Worm (Caenorhabditis elegans) whole organism, L1 larva: Measurements from ENCODE around the gene F07C6.4.

Experiments used
- aly-2 ChIP-seq: fragments of 150-350 bp; optimal IDR thresholded peaks from 2 replicates; lab custom pipeline; 2014; ENCODE audit warnings: missing biosample characterization, missing genetic modification characterization
- egl-27 ChIP-seq, 2 experiments: fragments of 150-350 bp in 1 of 2; sonication (generic microtip); optimal IDR thresholded peaks; 3 replicates each; lab custom pipeline; 2017 to 2018; ENCODE audit warnings: missing biosample characterization in 2 of 2, missing genetic modification characterization in 2 of 2, missing genetic modification reagents in 2 of 2

DNA sequence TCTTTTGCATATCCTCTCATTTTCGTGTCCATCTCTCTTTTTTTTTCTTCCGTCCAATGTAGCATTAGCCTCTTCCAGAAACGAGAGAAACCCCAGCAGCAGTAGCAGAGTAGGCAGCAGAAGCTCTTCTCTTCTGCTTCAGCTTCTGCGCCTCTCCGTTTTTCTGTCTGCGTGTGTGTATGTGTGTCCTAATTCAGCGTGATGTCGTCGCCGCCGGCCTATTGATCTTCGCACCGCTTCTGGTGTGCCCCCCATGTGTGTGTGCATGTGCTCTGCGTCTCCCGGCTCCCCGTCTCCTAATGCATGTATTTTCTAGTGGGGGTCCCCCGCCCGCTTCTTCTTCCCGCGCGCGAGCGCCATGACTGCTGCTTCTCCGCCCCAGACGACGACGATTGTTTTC, 34.3 kb upstream of the F07C6.4 start:
- no peak for TF ChIP-seq egl-27 (tag; optimal IDR thresholded peaks at IDR 0.05; lab: Kevin White, UChicago)
- TF ChIP-seq aly-2 (tag; lab: Kevin White, UChicago): no peak
